Worm (Caenorhabditis elegans) whole organism, L1 larva: ENCODE measurements around the gene che-11.

ENCODE experiments used
- grh-1 ChIP-seq: fragments of 200-800 bp; sonication (Bioruptor generic); IDR thresholded peaks from 2 replicates; pipeline ENCODE4 v1.3.6; 2022; ENCODE audit warnings: missing genetic modification reagents, missing genetic modification characterization, missing compliant biosample characterization
- jun-1 ChIP-seq: fragments of 150-350 bp; optimal IDR thresholded peaks from 2 replicates; lab custom pipeline; 2014; ENCODE audit warnings: missing biosample characterization, missing genetic modification reagents, missing genetic modification characterization
- tbx-2 ChIP-seq: sonication (generic microtip); optimal IDR thresholded peaks from 2 replicates; lab custom pipeline; 2016; ENCODE audit warnings: missing genetic modification characterization, missing compliant biosample characterization

DNA sequence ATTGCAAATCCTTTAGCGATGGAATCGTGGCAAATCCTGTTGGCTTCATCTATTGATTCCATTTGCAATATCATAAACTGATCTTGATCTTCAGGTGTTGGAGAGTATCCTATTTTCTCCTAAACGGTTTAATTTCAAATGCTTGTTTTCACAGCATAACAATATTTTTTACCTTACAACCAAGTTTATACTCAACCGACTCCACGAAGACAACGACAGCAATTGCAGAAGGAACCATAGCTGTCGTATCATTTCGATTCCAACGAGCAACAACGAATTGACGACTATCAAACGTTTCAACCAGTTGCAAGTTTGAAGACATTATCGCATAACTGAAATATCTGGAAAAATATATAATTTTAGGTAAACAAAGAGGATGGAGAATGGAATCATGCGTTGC lies 33.3 kb upstream of the che-11 start, which contains the start of gene usip-1:
- TF ChIP-seq tbx-2 (tag; lab: Kevin White, UChicago), result no peak
- TF ChIP-seq jun-1 (tag; lab: Kevin White, UChicago), result no peak
- TF ChIP-seq grh-1 (GFP tag; lab: Robert Waterston, UW), result no peak
